Worm (Caenorhabditis elegans): ENCODE results near the gene acd-4.

acd-4 gene

ce11 chrV:8615711-8616110 lies 22.3 kb upstream of the acd-4 start:
- no peak for TF ChIP-seq efl-3 (GFP tag; optimal IDR thresholded peaks at IDR 0.05)
- TF ChIP-seq aly-2 (tag; optimal IDR thresholded peaks at IDR 0.05): peak; percentile 13
- TF ChIP-seq efl-1 (optimal IDR thresholded peaks at IDR 0.05): no peak
- peak in 1 of 2 experiments; percentile 89 for TF ChIP-seq efl-1 (GFP tag; optimal IDR thresholded peaks at IDR 0.05 in 1 of 2)
- TF ChIP-seq lir-3 (tag; optimal IDR thresholded peaks at IDR 0.05; ENCODE audit: poor library complexity): no peak
- no peak for TF ChIP-seq lin-15B (tag; optimal IDR thresholded peaks at IDR 0.05)
- no peak for TF ChIP-seq nhr-237 (tag; optimal IDR thresholded peaks at IDR 0.05)
- no peak for TF ChIP-seq lin-39 (tag; optimal IDR thresholded peaks at IDR 0.05)

ce11 chrV:8618738-8619137 lies 19.3 kb upstream of the acd-4 start, which contains the start of gene grd-5:
Gene grd-5 (plus strand): TSS chrV:8619032.
- TF ChIP-seq lin-14 (GFP tag; optimal IDR thresholded peaks at IDR 0.05) (peak; percentile 38), ces-1 (GFP tag; optimal IDR thresholded peaks at IDR 0.05) (no peak), rnt-1 (tag; optimal IDR thresholded peaks at IDR 0.05) (peak; percentile 8), nhr-85 (tag) (peak; percentile 79), Y116A8C.19 (tag; optimal IDR thresholded peaks at IDR 0.05; ENCODE audit: borderline replicate concordance) (no peak)

ce11 chrV:8621213-8621612 lies 16.8 kb upstream of the acd-4 start, which contains the start of gene idpc-2:
Gene idpc-2 (minus strand): TSS chrV:8621313.
- TF ChIP-seq isw-1 (GFP tag; IDR thresholded peaks at IDR 0.05): no peak

- TF ChIP-seq nhr-85 (tag) (no peak), lin-15B (tag; optimal IDR thresholded peaks at IDR 0.05) (no peak), aly-2 (tag; optimal IDR thresholded peaks at IDR 0.05) (no peak), lin-13 (GFP tag; optimal IDR thresholded peaks at IDR 0.05) (no peak), ces-1 (GFP tag; optimal IDR thresholded peaks at IDR 0.05) (no peak), unc-86 (tag; optimal IDR thresholded peaks at IDR 0.05) (no peak), nhr-11 (tag; optimal IDR thresholded peaks at IDR 0.05) (no peak), rnt-1 (tag; optimal IDR thresholded peaks at IDR 0.05) (no peak), lin-39 (tag; optimal IDR thresholded peaks at IDR 0.05) (no peak), nhr-19 (GFP tag; conservative IDR thresholded peaks at IDR 0.05) (no peak), sox-4 (tag; optimal IDR thresholded peaks at IDR 0.05) (no peak), lin-14 (GFP tag; optimal IDR thresholded peaks at IDR 0.05) (no peak), unc-98 (GFP tag; IDR thresholded peaks at IDR 0.05) (no peak), snpc-4 (tag; optimal IDR thresholded peaks at IDR 0.05) (no peak), jun-1 (tag; optimal IDR thresholded peaks at IDR 0.05) (no peak)
Measured at ce11 chrV:8622314-8622713, 15.7 kb upstream of the acd-4 start, which contains the start of gene F41E6.1. Gene F41E6.1 (plus strand): TSS chrV:8622614.

ce11 chrV:8623754-8624153 lies 14.3 kb upstream of the acd-4 start, which contains the start of gene F41E6.17:
Gene F41E6.17 (plus strand): TSS chrV:8624101.
- TF ChIP-seq ceh-82 (tag; optimal IDR thresholded peaks at IDR 0.05) (peak in 1 of 3 experiments; percentile 24), xbp-1 (tag; optimal IDR thresholded peaks at IDR 0.05) (no peak), fkh-10 (GFP tag; optimal IDR thresholded peaks at IDR 0.05) (peak; percentile 19), lin-14 (GFP tag; optimal IDR thresholded peaks at IDR 0.05) (peak; percentile 70), hlh-17 (GFP tag; optimal IDR thresholded peaks at IDR 0.05; ENCODE audit: borderline replicate concordance) (no peak), dsc-1 (tag; optimal IDR thresholded peaks at IDR 0.05) (peak; percentile 33)

ce11 chrV:8626406-8626805 lies 11.6 kb upstream of the acd-4 start:
- TF ChIP-seq nhr-71 (tag; optimal IDR thresholded peaks at IDR 0.05) (peak; percentile 25), nhr-85 (tag) (peak; percentile 76), fkh-8 (tag; optimal IDR thresholded peaks at IDR 0.05) (peak; percentile 6), egl-13 (tag; optimal IDR thresholded peaks at IDR 0.05) (peak; percentile 5), lin-14 (GFP tag; optimal IDR thresholded peaks at IDR 0.05) (peak; percentile 26), ama-1 (optimal IDR thresholded peaks at IDR 0.05) (no peak)

ce11 chrV:8627580-8627979 lies 10.4 kb upstream of the acd-4 start:
- TF ChIP-seq xbp-1 (tag; optimal IDR thresholded peaks at IDR 0.05) (no peak), lin-14 (GFP tag; optimal IDR thresholded peaks at IDR 0.05) (no peak), efl-3 (GFP tag; optimal IDR thresholded peaks at IDR 0.05) (no peak), nhr-47 (tag; optimal IDR thresholded peaks at IDR 0.05) (no peak), nhr-12 (tag; optimal IDR thresholded peaks at IDR 0.05) (no peak), C34B4.2 (tag; optimal IDR thresholded peaks at IDR 0.05) (no peak), efl-1 (optimal IDR thresholded peaks at IDR 0.05) (no peak), efl-1 (GFP tag; optimal IDR thresholded peaks at IDR 0.05 in 1 of 2) (peak in 1 of 2 experiments; percentile 48)

Data from whole organism, L1 larva.